Fruit fly (Drosophila melanogaster) whole organism, prepupa: ENCODE results near the gene shams.

Experiments
- Blimp-1 ChIP-seq: fragments of 200-800 bp; sonication (Bioruptor generic); optimal IDR thresholded peaks from 3 replicates; lab custom pipeline; 2017; ENCODE audit warnings: missing biosample characterization, missing genetic modification characterization, mild to moderate bottlenecking, moderate library complexity, missing genetic modification reagents
- CG10631 ChIP-seq: fragments of 200-800 bp; sonication (Bioruptor generic); optimal IDR thresholded peaks from 2 replicates; lab custom pipeline; 2016; ENCODE audit warnings: missing biosample characterization, missing genetic modification characterization
- CG10669 ChIP-seq: fragments of 200-800 bp; sonication (Bioruptor generic); optimal IDR thresholded peaks from 3 replicates; lab custom pipeline; 2018; ENCODE audit warnings: missing biosample characterization, mild to moderate bottlenecking, missing genetic modification characterization, moderate library complexity
- CG11762 ChIP-seq: fragments of 200-800 bp; sonication (Bioruptor generic); optimal IDR thresholded peaks from 3 replicates; lab custom pipeline; 2016; ENCODE audit warnings: missing biosample characterization, missing genetic modification characterization; ENCODE audit not compliant: insufficient read depth
- CG11902 ChIP-seq: fragments of 200-800 bp; sonication (Bioruptor generic); optimal IDR thresholded peaks from 3 replicates; lab custom pipeline; 2016; ENCODE audit warnings: missing biosample characterization, missing genetic modification characterization
- CG1621 ChIP-seq: fragments of 200-800 bp; sonication (Bioruptor generic); optimal IDR thresholded peaks from 3 replicates; lab custom pipeline; 2018; ENCODE audit warnings: missing biosample characterization, mild to moderate bottlenecking, missing genetic modification characterization
- CG3032 ChIP-seq: fragments of 200-800 bp; optimal IDR thresholded peaks from 2 replicates; lab custom pipeline; 2019; ENCODE audit warnings: missing biosample characterization, mild to moderate bottlenecking, missing genetic modification characterization, moderate library complexity
- CG31627 ChIP-seq: fragments of 200-800 bp; sonication (Bioruptor generic); optimal IDR thresholded peaks from 3 replicates; lab custom pipeline; 2016; ENCODE audit warnings: missing biosample characterization, missing genetic modification characterization
- CG34406 ChIP-seq: fragments of 200-800 bp; sonication (Bioruptor generic); optimal IDR thresholded peaks from 3 replicates; lab custom pipeline; 2016; ENCODE audit warnings: missing biosample characterization, missing genetic modification characterization
- CG3919 ChIP-seq: fragments of 200-800 bp; sonication (Bioruptor generic); optimal IDR thresholded peaks from 3 replicates; lab custom pipeline; 2016; ENCODE audit warnings: missing biosample characterization, missing genetic modification characterization
- CG6792 ChIP-seq: fragments of 200-800 bp; sonication (Bioruptor generic); optimal IDR thresholded peaks from 3 replicates; lab custom pipeline; 2016; ENCODE audit warnings: missing biosample characterization, missing genetic modification characterization
- CG7368 ChIP-seq: fragments of 200-800 bp; sonication (Bioruptor generic); optimal IDR thresholded peaks from 3 replicates; lab custom pipeline; 2016; ENCODE audit warnings: missing biosample characterization, missing genetic modification characterization
- CG8319 ChIP-seq: fragments of 200-800 bp; sonication (Bioruptor generic); optimal IDR thresholded peaks from 3 replicates; lab custom pipeline; 2016; ENCODE audit warnings: missing biosample characterization, missing genetic modification characterization
- CG8632 ChIP-seq: fragments of 200-800 bp; sonication (Bioruptor generic); optimal IDR thresholded peaks from 3 replicates; lab custom pipeline; 2016; ENCODE audit warnings: missing biosample characterization, missing genetic modification characterization
- CG9139 ChIP-seq: fragments of 200-800 bp; sonication (Bioruptor generic); optimal IDR thresholded peaks from 3 replicates; lab custom pipeline; 2017; ENCODE audit warnings: missing biosample characterization, mild to moderate bottlenecking, missing genetic modification characterization
- Eip78C ChIP-seq: fragments of 200-800 bp; sonication (Bioruptor generic); peaks from one replicate; lab custom pipeline; 2016; ENCODE audit warnings: missing biosample characterization, missing genetic modification characterization
- Ets21C ChIP-seq: fragments of 200-800 bp; sonication (Bioruptor generic); optimal IDR thresholded peaks from 3 replicates; lab custom pipeline; 2016; ENCODE audit warnings: missing biosample characterization, missing genetic modification characterization
- Ets96B ChIP-seq: fragments of 200-800 bp; optimal IDR thresholded peaks from 2 replicates; lab custom pipeline; 2019; ENCODE audit warnings: missing biosample characterization, mild to moderate bottlenecking, missing genetic modification characterization, moderate library complexity
- Hr39 ChIP-seq: fragments of 200-800 bp; sonication (Bioruptor generic); optimal IDR thresholded peaks from 2 replicates; lab custom pipeline; 2016; ENCODE audit warnings: missing biosample characterization, missing genetic modification characterization
- Lpt ChIP-seq: fragments of 200-800 bp; sonication (Bioruptor generic); optimal IDR thresholded peaks from 3 replicates; lab custom pipeline; 2016; ENCODE audit warnings: missing biosample characterization, missing genetic modification characterization
- Smox ChIP-seq: fragments of 200-800 bp; sonication (Bioruptor generic); optimal IDR thresholded peaks from 3 replicates; lab custom pipeline; 2016; ENCODE audit warnings: missing biosample characterization, missing genetic modification characterization
- Sox14 ChIP-seq: fragments of 200-800 bp; sonication (Bioruptor generic); optimal IDR thresholded peaks from 3 replicates; lab custom pipeline; 2016; ENCODE audit warnings: missing biosample characterization, missing genetic modification characterization
- acj6 ChIP-seq: fragments of 200-800 bp; sonication (Bioruptor generic); optimal IDR thresholded peaks from 3 replicates; lab custom pipeline; 2016; ENCODE audit warnings: missing biosample characterization, missing genetic modification characterization
- cyc ChIP-seq: fragments of 200-800 bp; sonication (Bioruptor generic); optimal IDR thresholded peaks from 3 replicates; lab custom pipeline; 2016; ENCODE audit warnings: missing biosample characterization, missing genetic modification characterization
- eg ChIP-seq: fragments of 200-800 bp; sonication (Bioruptor generic); IDR thresholded peaks from 3 replicates; pipeline ENCODE4 v1.3.6; 2022; ENCODE audit warnings: missing biosample characterization, missing genetic modification characterization
- esn ChIP-seq: fragments of 200-800 bp; sonication (Bioruptor generic); optimal IDR thresholded peaks from 2 replicates; lab custom pipeline; 2016; ENCODE audit warnings: missing biosample characterization, mild to moderate bottlenecking, missing genetic modification characterization, moderate library complexity
- fkh ChIP-seq: fragments of 200-800 bp; sonication (Bioruptor generic); optimal IDR thresholded peaks from 3 replicates; lab custom pipeline; 2017; ENCODE audit warnings: missing biosample characterization, mild to moderate bottlenecking, missing genetic modification characterization, moderate library complexity
- net ChIP-seq: fragments of 200-800 bp; sonication (Bioruptor generic); optimal IDR thresholded peaks from 3 replicates; lab custom pipeline; 2016; ENCODE audit warnings: missing biosample characterization, missing genetic modification characterization
- pdm3 ChIP-seq: fragments of 200-800 bp; sonication (Bioruptor generic); optimal IDR thresholded peaks from 3 replicates; lab custom pipeline; 2016; ENCODE audit warnings: missing biosample characterization, missing genetic modification characterization
- salr ChIP-seq, 2 experiments: fragments of 200-800 bp; sonication (Bioruptor generic); optimal IDR thresholded peaks; 3 replicates each; lab custom pipeline; 2016 to 2018; ENCODE audit warnings: missing biosample characterization in 2 of 2, missing genetic modification characterization in 2 of 2, mild to moderate bottlenecking in 1 of 2
- ss ChIP-seq, 2 experiments: fragments of 200-800 bp; sonication (Bioruptor generic); optimal IDR thresholded peaks; 2 replicates in 1 of 2; 3 replicates in 1 of 2; lab custom pipeline; 2017 to 2018; ENCODE audit warnings: mild to moderate bottlenecking in 2 of 2, missing biosample characterization in 2 of 2, missing genetic modification characterization in 2 of 2, moderate library complexity in 1 of 2
- topi ChIP-seq: fragments of 200-800 bp; sonication (Bioruptor generic); optimal IDR thresholded peaks from 3 replicates; lab custom pipeline; 2016; ENCODE audit warnings: missing biosample characterization, missing genetic modification characterization
- vri ChIP-seq: fragments of 200-800 bp; sonication (Bioruptor generic); optimal IDR thresholded peaks from 3 replicates; lab custom pipeline; 2016; ENCODE audit warnings: missing biosample characterization, mild to moderate bottlenecking, missing genetic modification characterization

Gene shams

dm6 chr3R:25108932-25109331 lies 34.5 kb upstream of the shams start, which contains the start of gene CG34027:
Gene CG34027, minus strand, starts transcription at chr3R:25109032.
- TF ChIP-seq esn (GFP tag; lab: Kevin White, UChicago) (no peak), Sox14 (GFP tag; lab: Kevin White, UChicago) (no peak), CG11762 (GFP tag; lab: Kevin White, UChicago) (no peak), Smox (GFP tag; lab: Kevin White, UChicago) (no peak), CG6792 (GFP tag; lab: Kevin White, UChicago) (no peak), cyc (GFP tag; lab: Kevin White, UChicago) (no peak), topi (GFP tag; lab: Kevin White, UChicago) (no peak), Eip78C (no peak), net (GFP tag; lab: Kevin White, UChicago) (no peak), CG10631 (GFP tag; lab: Kevin White, UChicago) (no peak), eg (GFP tag; lab: Robert Waterston, UW) (no peak), acj6 (GFP tag; lab: Kevin White, UChicago) (no peak), CG1621 (tag; lab: Kevin White, UChicago) (no peak), Lpt (GFP tag; lab: Kevin White, UChicago) (no peak), Hr39 (no peak), CG8319 (GFP tag; lab: Kevin White, UChicago) (no peak), CG10669 (GFP tag; lab: Kevin White, UChicago) (no peak)

DNA sequence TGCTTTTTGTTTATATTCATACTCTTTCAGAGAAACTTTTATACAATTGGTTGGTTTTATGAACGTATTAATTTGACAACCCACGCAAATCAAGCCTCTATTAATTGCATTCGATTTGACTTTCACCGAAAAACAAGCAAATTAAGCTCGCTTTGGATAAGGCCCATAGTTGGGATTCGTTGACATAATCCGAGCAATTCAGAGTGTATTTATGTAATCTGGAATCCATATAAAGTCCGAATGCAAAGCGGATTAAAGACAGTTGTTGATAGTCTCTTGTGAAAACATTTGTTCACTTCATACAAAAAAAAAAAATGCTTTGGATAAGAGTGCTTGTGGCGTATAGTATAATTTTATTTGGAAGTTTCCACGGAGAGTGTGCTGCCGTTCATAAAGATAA lies 27.8 kb upstream of the shams start, which contains the start of gene CG45095:
Gene CG45095, plus strand, starts transcription at position 301 of the 400 bp plus-strand sequence.
- TF ChIP-seq CG3919 (GFP tag; lab: Kevin White, UChicago) (no peak), CG7368 (GFP tag; lab: Kevin White, UChicago) (no peak), CG9139 (GFP tag; lab: Kevin White, UChicago) (no peak), Hr39 (no peak), vri (GFP tag; lab: Kevin White, UChicago) (peak; percentile 57), salr (GFP tag; optimal IDR thresholded peaks at IDR 0.05; lab: Kevin White, UChicago) (no peak)

- TF ChIP-seq Sox14 (GFP tag; lab: Kevin White, UChicago) (peak; percentile 79), CG11902 (no peak), pdm3 (GFP tag; lab: Kevin White, UChicago) (no peak)
- TF ChIP-seq, all 60 proteins: peak for 1
Observed at dm6 chr3R:25097486-25097885, 23.1 kb upstream of the shams start, which contains the start of the genes CG33095 and CG33096. Gene CG33095, plus strand, starts transcription at chr3R:25097672. Gene CG33096, plus strand, starts transcription at chr3R:25097672.

DNA sequence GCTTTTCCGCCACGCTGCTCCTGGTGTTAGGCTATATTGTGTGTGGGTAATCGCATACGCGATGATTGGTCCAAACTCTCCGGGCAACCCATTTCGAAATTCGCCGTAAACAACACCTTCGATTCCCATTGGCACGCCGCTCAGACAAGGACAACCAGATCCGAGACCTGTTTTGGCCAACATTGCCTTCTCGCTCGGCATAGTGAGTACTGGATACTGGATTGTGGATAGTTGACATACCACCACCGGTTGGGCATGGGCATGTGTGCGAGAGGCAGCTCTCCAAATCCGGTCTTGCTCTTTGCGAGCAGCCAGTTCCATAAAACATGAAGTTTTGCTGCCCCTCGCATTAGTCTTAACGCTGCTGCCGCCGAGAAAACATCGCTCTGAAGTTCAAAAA lies 20.2 kb upstream of the shams start, which contains the start of gene fd96Cb:
Gene fd96Cb, plus strand, starts transcription at position 374 of the 400 bp plus-strand sequence.
- peak; percentile 87 for TF ChIP-seq CG1621 (tag; lab: Kevin White, UChicago)
- no peak for TF ChIP-seq CG34406
- TF ChIP-seq ss (GFP tag; optimal IDR thresholded peaks at IDR 0.05; lab: Kevin White, UChicago), result peak in 1 of 2 experiments; percentile 32

DNA sequence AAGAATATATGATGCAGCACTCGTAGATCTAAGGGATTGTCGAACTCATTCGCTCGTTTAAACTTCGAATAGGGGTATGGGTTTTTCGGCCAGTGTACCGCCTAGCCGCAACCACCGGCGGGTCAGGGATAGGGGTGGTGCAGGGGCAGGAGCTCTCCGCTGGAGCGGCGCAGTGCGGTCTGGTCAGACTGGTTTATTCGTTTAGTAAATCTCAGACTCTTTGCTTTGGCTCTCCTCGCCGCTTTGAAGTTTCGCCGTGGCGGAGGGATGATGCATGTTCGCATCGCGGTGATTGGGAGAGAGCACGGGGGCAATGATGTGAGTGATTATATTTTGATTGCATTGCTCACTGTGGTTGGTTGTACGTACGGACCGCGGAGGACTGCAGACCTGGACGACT lies 7.9 kb upstream of the shams start, which contains the start of gene fd96Ca:
Gene fd96Ca, plus strand, starts transcription at position 337 of the 400 bp plus-strand sequence.
- TF ChIP-seq CG8632, result no peak
- TF ChIP-seq CG1621 (tag; lab: Kevin White, UChicago), result peak; percentile 3
- TF ChIP-seq, all 60 proteins: peak for 1

dm6 chr3R:25080446-25080845 lies 6.0 kb upstream of the shams start:
- TF ChIP-seq fkh (peak; percentile 93), Blimp-1 (no peak), CG3032 (tag; lab: Kevin White, UChicago) (no peak), CG3919 (GFP tag; lab: Kevin White, UChicago) (no peak), CG31627 (no peak), Eip78C (peak; percentile 52), Ets96B (tag; lab: Kevin White, UChicago) (no peak), net (GFP tag; lab: Kevin White, UChicago) (no peak), Ets21C (GFP tag; lab: Kevin White, UChicago) (no peak), CG8319 (GFP tag; lab: Kevin White, UChicago) (no peak)
